Worm (Caenorhabditis elegans) whole organism, young adult: ENCODE results near the gene pes-10.

ENCODE experiments used
- B0336.3 ChIP-seq: fragments of 200-800 bp; sonication (Bioruptor generic); IDR thresholded peaks from 2 replicates; pipeline ENCODE4 v1.3.6; 2022; ENCODE audit warnings: missing genetic modification characterization, missing compliant biosample characterization
- F23B12.7 ChIP-seq: sonication (generic microtip); optimal IDR thresholded peaks from 2 replicates; lab custom pipeline; 2017; ENCODE audit warnings: missing genetic modification characterization, mild to moderate bottlenecking, missing compliant biosample characterization, antibody characterized with exemption, moderate library complexity; ENCODE audit not compliant: insufficient read depth
- K12H6.12 ChIP-seq: fragments of 200-800 bp; sonication (Bioruptor generic); optimal IDR thresholded peaks from 2 replicates; lab custom pipeline; 2018; ENCODE audit warnings: mild to moderate bottlenecking, missing genetic modification characterization, missing compliant biosample characterization
- T07F8.4 ChIP-seq: sonication (generic microtip); optimal IDR thresholded peaks from 2 replicates; lab custom pipeline; 2016; ENCODE audit warnings: mild to moderate bottlenecking, missing genetic modification characterization, moderate library complexity, missing compliant biosample characterization
- ZK185.1 ChIP-seq: sonication (generic microtip); optimal IDR thresholded peaks from 2 replicates; lab custom pipeline; 2016; ENCODE audit warnings: mild to moderate bottlenecking, missing genetic modification characterization, missing compliant biosample characterization; ENCODE audit not compliant: poor library complexity, severe bottlenecking
- aptf-2 ChIP-seq: fragments of 200-800 bp; sonication (Bioruptor generic); conservative IDR thresholded peaks from 2 replicates; pipeline ENCODE4 v1.3.6; 2022; ENCODE audit warnings: missing genetic modification reagents, missing genetic modification characterization, missing compliant biosample characterization
- aptf-3 ChIP-seq: fragments of 200-800 bp; sonication (Bioruptor generic); IDR thresholded peaks from 2 replicates; pipeline ENCODE4 v1.3.6; 2022; ENCODE audit warnings: missing genetic modification characterization, missing compliant biosample characterization
- athp-1 ChIP-seq: sonication (generic microtip); optimal IDR thresholded peaks from 2 replicates; lab custom pipeline; 2017; ENCODE audit warnings: mild to moderate bottlenecking, missing genetic modification characterization, missing compliant biosample characterization
- attf-5 ChIP-seq: fragments of 200-800 bp; sonication (Bioruptor generic); optimal IDR thresholded peaks from 2 replicates; lab custom pipeline; 2018; ENCODE audit warnings: mild to moderate bottlenecking, missing genetic modification characterization, missing compliant biosample characterization
- attf-6 ChIP-seq: fragments of 200-800 bp; sonication (Bioruptor generic); IDR thresholded peaks from 2 replicates; pipeline ENCODE4 v1.3.6; 2022; ENCODE audit warnings: missing genetic modification reagents, missing genetic modification characterization, missing compliant biosample characterization
- bed-2 ChIP-seq: fragments of 200-800 bp; sonication (Bioruptor generic); IDR thresholded peaks from 2 replicates; pipeline ENCODE4 v1.3.6; 2022; ENCODE audit warnings: missing genetic modification reagents, missing genetic modification characterization, missing compliant biosample characterization
- ceh-79 ChIP-seq: sonication (generic microtip); optimal IDR thresholded peaks from 2 replicates; lab custom pipeline; 2017; ENCODE audit warnings: mild to moderate bottlenecking, missing genetic modification characterization, missing compliant biosample characterization
- ceh-91 ChIP-seq: fragments of 200-800 bp; sonication (Bioruptor generic); IDR thresholded peaks from 2 replicates; pipeline ENCODE4 v1.3.6; 2022; ENCODE audit warnings: missing genetic modification reagents, missing genetic modification characterization, missing compliant biosample characterization
- chd-7 ChIP-seq: sonication (generic microtip); optimal IDR thresholded peaks from 2 replicates; lab custom pipeline; 2016; ENCODE audit warnings: mild to moderate bottlenecking, missing genetic modification characterization, moderate library complexity, missing compliant biosample characterization
- dpff-1 ChIP-seq: sonication (generic microtip); optimal IDR thresholded peaks from 2 replicates; lab custom pipeline; 2017; ENCODE audit warnings: mild to moderate bottlenecking, missing genetic modification characterization, missing compliant biosample characterization
- egl-18 ChIP-seq: fragments of 200-800 bp; sonication (Bioruptor generic); IDR thresholded peaks from 2 replicates; pipeline ENCODE4 v1.3.6; 2022; ENCODE audit warnings: missing genetic modification reagents, missing genetic modification characterization, missing compliant biosample characterization
- egl-44 ChIP-seq: fragments of 200-800 bp; sonication (Bioruptor generic); IDR thresholded peaks from 2 replicates; pipeline ENCODE4 v1.3.6; 2022; ENCODE audit warnings: missing genetic modification reagents, missing genetic modification characterization, missing compliant biosample characterization
- him-1 ChIP-seq: sonication (generic microtip); optimal IDR thresholded peaks from 2 replicates; lab custom pipeline; 2016; ENCODE audit warnings: missing genotype, missing genetic modification reagents, missing genetic modification characterization, missing compliant biosample characterization
- hmg-20 ChIP-seq: fragments of 200-800 bp; sonication (Bioruptor generic); IDR thresholded peaks from 2 replicates; pipeline ENCODE4 v1.3.6; 2022; ENCODE audit warnings: missing genetic modification reagents, missing genetic modification characterization, missing compliant biosample characterization
- let-607 ChIP-seq, 2 experiments: fragments of 200-800 bp in 1 of 2; sonication (Bioruptor generic) in 1 of 2; sonication (generic microtip) in 1 of 2; optimal IDR thresholded peaks; 2 replicates each; lab custom pipeline; 2016 to 2018; ENCODE audit warnings: mild to moderate bottlenecking in 2 of 2, missing compliant biosample characterization in 2 of 2, missing genetic modification characterization in 2 of 2, moderate library complexity in 2 of 2, missing genotype in 1 of 2
- lin-26 ChIP-seq: fragments of 200-800 bp; sonication (Bioruptor generic); IDR thresholded peaks from 2 replicates; pipeline ENCODE4 v1.3.6; 2022; ENCODE audit warnings: missing genetic modification reagents, missing genetic modification characterization, missing compliant biosample characterization
- lin-35 ChIP-seq, 3 experiments: fragments of 150-350 bp in 2 of 3; sonication (generic microtip) in 1 of 3; optimal IDR thresholded peaks; 2 replicates each; lab custom pipeline; 2014 to 2018; ENCODE audit warnings: missing biosample characterization in 3 of 3, missing genetic modification characterization in 3 of 3, missing genetic modification reagents in 3 of 3
- lsy-27 ChIP-seq: sonication (generic microtip); optimal IDR thresholded peaks from 2 replicates; lab custom pipeline; 2017; ENCODE audit warnings: missing genetic modification characterization, mild to moderate bottlenecking, missing compliant biosample characterization, antibody characterized with exemption, missing genotype, borderline replicate concordance; ENCODE audit not compliant: insufficient read depth
- madf-10 ChIP-seq: sonication (generic microtip); optimal IDR thresholded peaks from 2 replicates; lab custom pipeline; 2016; ENCODE audit warnings: mild to moderate bottlenecking, missing genetic modification characterization, missing compliant biosample characterization
- madf-3 ChIP-seq: fragments of 200-800 bp; sonication (Bioruptor generic); IDR thresholded peaks from 2 replicates; pipeline ENCODE4 v1.3.6; 2022; ENCODE audit warnings: missing genetic modification reagents, missing genetic modification characterization, missing compliant biosample characterization
- mcd-1 ChIP-seq: fragments of 200-800 bp; sonication (Bioruptor generic); IDR thresholded peaks from 2 replicates; pipeline ENCODE4 v1.3.6; 2022; ENCODE audit warnings: missing genetic modification reagents, missing genetic modification characterization, missing compliant biosample characterization
- nfya-1 ChIP-seq: sonication (generic microtip); optimal IDR thresholded peaks from 2 replicates; lab custom pipeline; 2017; ENCODE audit warnings: antibody characterized with exemption, missing compliant biosample characterization, missing genetic modification characterization, borderline replicate concordance; ENCODE audit not compliant: insufficient read depth
- nhr-120 ChIP-seq: fragments of 200-800 bp; sonication (Bioruptor generic); IDR thresholded peaks from 2 replicates; pipeline ENCODE4 v1.3.6; 2022; ENCODE audit warnings: missing genetic modification characterization, missing compliant biosample characterization
- rec-8 ChIP-seq, 2 experiments: sonication (generic microtip); optimal IDR thresholded peaks; 2 replicates each; lab custom pipeline; 2016; ENCODE audit warnings: mild to moderate bottlenecking in 2 of 2, missing genetic modification characterization in 2 of 2, missing genetic modification reagents in 2 of 2, missing genotype in 2 of 2, missing biosample characterization in 1 of 2, missing compliant biosample characterization in 1 of 2, moderate library complexity in 1 of 2
- snpc-1.1 ChIP-seq: sonication (generic microtip); optimal IDR thresholded peaks from 2 replicates; lab custom pipeline; 2017; ENCODE audit warnings: missing genetic modification characterization, mild to moderate bottlenecking, missing compliant biosample characterization, antibody characterized with exemption, moderate library complexity, missing genotype, missing genetic modification reagents; ENCODE audit not compliant: insufficient read depth
- tlf-1 ChIP-seq: fragments of 200-800 bp; sonication (Bioruptor generic); optimal IDR thresholded peaks from 2 replicates; lab custom pipeline; 2018; ENCODE audit warnings: mild to moderate bottlenecking, missing genetic modification characterization, missing compliant biosample characterization
- unc-62 ChIP-seq: fragments of 150-350 bp; optimal IDR thresholded peaks from 2 replicates; lab custom pipeline; 2014; ENCODE audit warnings: missing biosample characterization, missing genetic modification reagents, missing genetic modification characterization
- ztf-18 ChIP-seq: sonication (generic microtip); optimal IDR thresholded peaks from 2 replicates; lab custom pipeline; 2016; ENCODE audit warnings: missing genotype, mild to moderate bottlenecking, missing genetic modification characterization, missing compliant biosample characterization
- ztf-22 ChIP-seq: fragments of 200-800 bp; sonication (Bioruptor generic); optimal IDR thresholded peaks from 2 replicates; lab custom pipeline; 2018; ENCODE audit warnings: mild to moderate bottlenecking, missing genetic modification characterization, moderate library complexity, missing compliant biosample characterization
- ztf-3 ChIP-seq: fragments of 200-800 bp; sonication (Bioruptor generic); optimal IDR thresholded peaks from 2 replicates; lab custom pipeline; 2018; ENCODE audit warnings: mild to moderate bottlenecking, missing genetic modification characterization, missing compliant biosample characterization

pes-10 gene

ce11 chrII:12866079-12866478 lies 18.4 kb upstream of the pes-10 start (continued):
- 0 out of 2 replicates have a peak, but pooled peaks have one; percentile 10 for TF ChIP-seq aptf-2 (GFP tag; lab: Robert Waterston, UW)
- TF ChIP-seq egl-18 (GFP tag; lab: Robert Waterston, UW) = no peak
- no peak for TF ChIP-seq dpff-1 (tag; lab: Kevin White, UChicago)
- no peak for TF ChIP-seq lin-26 (GFP tag; lab: Robert Waterston, UW)
- no peak for TF ChIP-seq let-607 (tag; optimal IDR thresholded peaks at IDR 0.05; lab: Kevin White, UChicago)
- no peak for TF ChIP-seq mcd-1 (GFP tag; lab: Robert Waterston, UW)
- peak; percentile 78; the same call in 1 of the 2 replicates for TF ChIP-seq madf-3 (GFP tag; lab: Robert Waterston, UW)

ce11 chrII:12865604-12866003 lies 18.0 kb upstream of the pes-10 start, which contains the start of gene snf-5:
snf-5 (minus strand) TSS chrII:12865785.
- TF ChIP-seq athp-1 (tag; lab: Kevin White, UChicago) = no peak
- TF ChIP-seq T07F8.4 = no peak

- TF ChIP-seq ceh-91 (GFP tag; lab: Robert Waterston, UW) (no peak), ztf-3 (no peak), let-607 (tag; optimal IDR thresholded peaks at IDR 0.05; lab: Kevin White, UChicago) (no peak), F23B12.7 (tag; lab: Kevin White, UChicago) (no peak), nhr-120 (no peak)
- TF ChIP-seq, all 124 proteins: peak for 0
Measured at ce11 chrII:12855900-12856299, 8.3 kb upstream of the pes-10 start, which contains the start of gene Y46G5A.29. Y46G5A.29 (plus strand) TSS chrII:12856200.

- no peak for TF ChIP-seq nfya-1 (tag; lab: Kevin White, UChicago)
- TF ChIP-seq ztf-18 = no peak
- no peak for TF ChIP-seq ztf-22 (GFP tag; lab: Kevin White, UChicago)
- TF ChIP-seq ZK185.1 (tag; lab: Kevin White, UChicago) = no peak
- no peak for TF ChIP-seq rec-8 (tag; optimal IDR thresholded peaks at IDR 0.05; lab: Kevin White, UChicago)
- no peak for TF ChIP-seq him-1 (tag; lab: Kevin White, UChicago)
- TF ChIP-seq ceh-79 = no peak
- no peak for TF ChIP-seq lsy-27 (tag; lab: Kevin White, UChicago)
- TF ChIP-seq attf-5 = no peak
- no peak for TF ChIP-seq egl-44
- TF ChIP-seq ceh-91 (GFP tag; lab: Robert Waterston, UW) = no peak
- TF ChIP-seq hmg-20 = no peak
- no peak for TF ChIP-seq dpff-1 (tag; lab: Kevin White, UChicago)
- no peak for TF ChIP-seq bed-2 (GFP tag; lab: Robert Waterston, UW)
- TF ChIP-seq aptf-3 (GFP tag; lab: Robert Waterston, UW) = no peak
- TF ChIP-seq tlf-1 = no peak
- no peak for TF ChIP-seq egl-18 (GFP tag; lab: Robert Waterston, UW)
- TF ChIP-seq madf-10 (tag; lab: Kevin White, UChicago) = no peak
- no peak for TF ChIP-seq attf-6 (GFP tag; lab: Robert Waterston, UW)
Measured at ce11 chrII:12850129-12850528, 2.5 kb upstream of the pes-10 start, which contains the start of gene Y46G5A.28. Y46G5A.28 (plus strand) TSS chrII:12850429.

- no peak for TF ChIP-seq chd-7
- TF ChIP-seq snpc-1.1 (tag; lab: Kevin White, UChicago) = no peak
- no peak for TF ChIP-seq K12H6.12 (tag; lab: Kevin White, UChicago)
- TF ChIP-seq lin-35 (GFP tag; optimal IDR thresholded peaks at IDR 0.05; lab: Kevin White, UChicago) = no peak
- TF ChIP-seq B0336.3 (GFP tag; lab: Robert Waterston, UW) = no peak
- no peak for TF ChIP-seq ztf-18
- TF ChIP-seq unc-62 (GFP tag; lab: Kevin White, UChicago) = no peak
- TF ChIP-seq, all 124 proteins: peak for 0
Measured at ce11 chrII:12840057-12840456, 7.6 kb downstream of the pes-10 start, which contains the start of gene lgc-35. lgc-35 (minus strand) TSS chrII:12840157.
